Fruit fly (Drosophila melanogaster) whole organism, pupa: ENCODE results near the gene Nup358.

ENCODE experiments used
- CG14655 ChIP-seq: fragments of 200-800 bp; sonication (Bioruptor generic); optimal IDR thresholded peaks from 3 replicates; lab custom pipeline; 2017; ENCODE audit warnings: mild to moderate bottlenecking, missing biosample characterization, missing genetic modification reagents, missing genetic modification characterization
- CG15710 ChIP-seq: fragments of 200-800 bp; sonication (Bioruptor generic); optimal IDR thresholded peaks from 2 replicates; lab custom pipeline; 2018; ENCODE audit warnings: missing biosample characterization, mild to moderate bottlenecking, missing genetic modification characterization, moderate library complexity
- CG17806 ChIP-seq: fragments of 200-800 bp; sonication (Bioruptor generic); optimal IDR thresholded peaks from 2 replicates; lab custom pipeline; 2018; ENCODE audit warnings: missing biosample characterization, mild to moderate bottlenecking, missing genetic modification characterization, moderate library complexity
- CG32121 ChIP-seq: fragments of 200-800 bp; sonication (Bioruptor generic); IDR thresholded peaks from 2 replicates; pipeline ENCODE4 v1.3.6; 2022; ENCODE audit warnings: missing biosample characterization, missing genetic modification characterization
- CG4496 ChIP-seq: fragments of 200-800 bp; sonication (Bioruptor generic); IDR thresholded peaks from 3 replicates; pipeline ENCODE4 v1.3.6; 2022; ENCODE audit warnings: missing biosample characterization, missing genetic modification characterization
- CG8301 ChIP-seq: fragments of 200-800 bp; sonication (Bioruptor generic); optimal IDR thresholded peaks from 2 replicates; lab custom pipeline; 2018; ENCODE audit warnings: missing biosample characterization, mild to moderate bottlenecking, missing genetic modification characterization
- CG9948 ChIP-seq: fragments of 200-800 bp; sonication (Bioruptor generic); optimal IDR thresholded peaks from 2 replicates; lab custom pipeline; 2018; ENCODE audit warnings: missing biosample characterization, mild to moderate bottlenecking, missing genetic modification characterization, moderate library complexity
- D1 ChIP-seq: fragments of 200-800 bp; sonication (Bioruptor generic); optimal IDR thresholded peaks from 2 replicates; lab custom pipeline; 2018; ENCODE audit warnings: missing biosample characterization, mild to moderate bottlenecking, missing genetic modification characterization, moderate library complexity
- EcR ChIP-seq: fragments of 200-800 bp; sonication (Bioruptor generic); optimal IDR thresholded peaks from 3 replicates; lab custom pipeline; 2019; ENCODE audit warnings: missing biosample characterization, missing genetic modification characterization, mild to moderate bottlenecking, moderate library complexity, missing genetic modification reagents
- Pif1A ChIP-seq: fragments of 200-800 bp; sonication (Bioruptor generic); optimal IDR thresholded peaks from 3 replicates; lab custom pipeline; 2016; ENCODE audit warnings: missing biosample characterization, missing genetic modification characterization
- rn ChIP-seq: fragments of 200-800 bp; sonication (Bioruptor generic); IDR thresholded peaks from 2 replicates; pipeline ENCODE4 v1.3.6; 2022; ENCODE audit warnings: missing biosample characterization, missing genetic modification characterization

- TF ChIP-seq CG17806 (tag; lab: Kevin White, UChicago) (no peak), CG9948 (tag; lab: Kevin White, UChicago) (no peak), rn (GFP tag; lab: Robert Waterston, UW) (no peak), CG32121 (no peak), Pif1A (no peak), CG15710 (tag; lab: Kevin White, UChicago) (no peak), EcR (GFP tag; lab: Kevin White, UChicago) (no peak), CG4496 (GFP tag; lab: Robert Waterston, UW) (no peak), D1 (tag; lab: Kevin White, UChicago) (no peak), CG14655 (GFP tag; lab: Kevin White, UChicago) (no peak), CG8301 (tag; lab: Kevin White, UChicago) (no peak)
These were observed 9.3 kb upstream of the Nup358 start, which contains the start of gene to for dm6 chr3R:25239880-25240279.
